Worm (Caenorhabditis elegans) whole organism, young adult: Measurements from ENCODE around the gene lgc-45.

Source experiments
- C06A6.2 ChIP-seq: fragments of 200-800 bp; sonication (Bioruptor generic); conservative IDR thresholded peaks from 2 replicates; pipeline ENCODE4 v1.3.6; 2022; ENCODE audit warnings: missing genetic modification characterization, missing compliant biosample characterization
- D2030.7 ChIP-seq: fragments of 200-800 bp; sonication (Bioruptor generic); IDR thresholded peaks from 2 replicates; pipeline ENCODE4 v1.3.6; 2022; ENCODE audit warnings: missing genetic modification reagents, missing genetic modification characterization, missing compliant biosample characterization
- F10E7.11 ChIP-seq: sonication (generic microtip); optimal IDR thresholded peaks from 2 replicates; lab custom pipeline; 2017; ENCODE audit warnings: mild to moderate bottlenecking, missing genetic modification characterization, moderate library complexity, missing compliant biosample characterization
- F23B12.7 ChIP-seq: sonication (generic microtip); optimal IDR thresholded peaks from 2 replicates; lab custom pipeline; 2017; ENCODE audit warnings: missing genetic modification characterization, mild to moderate bottlenecking, missing compliant biosample characterization, antibody characterized with exemption, moderate library complexity; ENCODE audit not compliant: insufficient read depth
- F33H1.4 ChIP-seq: fragments of 200-800 bp; sonication (Bioruptor generic); IDR thresholded peaks from 2 replicates; pipeline ENCODE4 v1.3.6; 2022; ENCODE audit warnings: missing genetic modification reagents, missing genetic modification characterization, missing compliant biosample characterization
- F52B5.7 ChIP-seq: sonication (generic microtip); optimal IDR thresholded peaks from 2 replicates; lab custom pipeline; 2016; ENCODE audit warnings: mild to moderate bottlenecking, missing genetic modification characterization, missing compliant biosample characterization
- F55B11.4 ChIP-seq: sonication (generic microtip); optimal IDR thresholded peaks from 2 replicates; lab custom pipeline; 2016; ENCODE audit warnings: missing compliant biosample characterization, missing genetic modification characterization, borderline replicate concordance; ENCODE audit not compliant: insufficient read depth
- Y53F4B.3 ChIP-seq: fragments of 200-800 bp; sonication (Bioruptor generic); IDR thresholded peaks from 2 replicates; pipeline ENCODE4 v1.3.6; 2022; ENCODE audit warnings: missing genetic modification reagents, missing genetic modification characterization, missing compliant biosample characterization
- Y53G8AR.9 ChIP-seq: fragments of 200-800 bp; sonication (Bioruptor generic); conservative IDR thresholded peaks from 2 replicates; pipeline ENCODE4 v1.3.6; 2022; ENCODE audit warnings: missing genetic modification reagents, missing genetic modification characterization, missing compliant biosample characterization
- Y56A3A.18 ChIP-seq: fragments of 200-800 bp; sonication (Bioruptor generic); IDR thresholded peaks from 2 replicates; pipeline ENCODE4 v1.3.6; 2022; ENCODE audit warnings: missing genetic modification reagents, missing genetic modification characterization, missing compliant biosample characterization
- Y95B8A.8 ChIP-seq: fragments of 200-800 bp; sonication (Bioruptor generic); IDR thresholded peaks from 2 replicates; pipeline ENCODE4 v1.3.6; 2022; ENCODE audit warnings: missing genetic modification reagents, missing genetic modification characterization, missing compliant biosample characterization
- akir-1 ChIP-seq: fragments of 200-800 bp; sonication (Bioruptor generic); optimal IDR thresholded peaks from 2 replicates; lab custom pipeline; 2018; ENCODE audit warnings: mild to moderate bottlenecking, missing genetic modification characterization, moderate library complexity, missing compliant biosample characterization
- ama-1 ChIP-seq, 3 experiments: fragments of 150-350 bp in 1 of 3; sonication (generic microtip) in 2 of 3; optimal IDR thresholded peaks; 2 replicates each; lab custom pipeline; 2014 to 2018; ENCODE audit warnings: missing biosample characterization in 2 of 3, missing genetic modification characterization in 2 of 3, missing genetic modification reagents in 2 of 3
- aptf-3 ChIP-seq: fragments of 200-800 bp; sonication (Bioruptor generic); IDR thresholded peaks from 2 replicates; pipeline ENCODE4 v1.3.6; 2022; ENCODE audit warnings: missing genetic modification characterization, missing compliant biosample characterization
- athp-1 ChIP-seq: sonication (generic microtip); optimal IDR thresholded peaks from 2 replicates; lab custom pipeline; 2017; ENCODE audit warnings: mild to moderate bottlenecking, missing genetic modification characterization, missing compliant biosample characterization
- attf-6 ChIP-seq: fragments of 200-800 bp; sonication (Bioruptor generic); IDR thresholded peaks from 2 replicates; pipeline ENCODE4 v1.3.6; 2022; ENCODE audit warnings: missing genetic modification reagents, missing genetic modification characterization, missing compliant biosample characterization
- bed-2 ChIP-seq: fragments of 200-800 bp; sonication (Bioruptor generic); IDR thresholded peaks from 2 replicates; pipeline ENCODE4 v1.3.6; 2022; ENCODE audit warnings: missing genetic modification reagents, missing genetic modification characterization, missing compliant biosample characterization
- cebp-2 ChIP-seq: fragments of 200-800 bp; sonication (Bioruptor generic); IDR thresholded peaks from 2 replicates; pipeline ENCODE4 v1.3.6; 2022; ENCODE audit warnings: missing genetic modification characterization, missing compliant biosample characterization
- ceh-40 ChIP-seq: fragments of 200-800 bp; sonication (Bioruptor generic); IDR thresholded peaks from 2 replicates; pipeline ENCODE4 v1.3.6; 2022; ENCODE audit warnings: missing genetic modification characterization, missing compliant biosample characterization
- ceh-91 ChIP-seq: fragments of 200-800 bp; sonication (Bioruptor generic); IDR thresholded peaks from 2 replicates; pipeline ENCODE4 v1.3.6; 2022; ENCODE audit warnings: missing genetic modification reagents, missing genetic modification characterization, missing compliant biosample characterization
- chd-7 ChIP-seq: sonication (generic microtip); optimal IDR thresholded peaks from 2 replicates; lab custom pipeline; 2016; ENCODE audit warnings: mild to moderate bottlenecking, missing genetic modification characterization, moderate library complexity, missing compliant biosample characterization
- dpff-1 ChIP-seq: sonication (generic microtip); optimal IDR thresholded peaks from 2 replicates; lab custom pipeline; 2017; ENCODE audit warnings: mild to moderate bottlenecking, missing genetic modification characterization, missing compliant biosample characterization
- efl-1 ChIP-seq: fragments of 150-350 bp; optimal IDR thresholded peaks from 2 replicates; lab custom pipeline; 2014; ENCODE audit warnings: missing biosample characterization, missing genetic modification reagents, missing genetic modification characterization
- egrh-3 ChIP-seq: fragments of 200-800 bp; sonication (Bioruptor generic); IDR thresholded peaks from 2 replicates; pipeline ENCODE4 v1.3.6; 2022; ENCODE audit warnings: missing genetic modification reagents, missing genetic modification characterization, missing compliant biosample characterization
- him-1 ChIP-seq: sonication (generic microtip); optimal IDR thresholded peaks from 2 replicates; lab custom pipeline; 2016; ENCODE audit warnings: missing genotype, missing genetic modification reagents, missing genetic modification characterization, missing compliant biosample characterization
- hlh-26 ChIP-seq: fragments of 200-800 bp; sonication (Bioruptor generic); conservative IDR thresholded peaks from 2 replicates; pipeline ENCODE4 v1.3.6; 2022; ENCODE audit warnings: missing genetic modification reagents, missing genetic modification characterization, missing compliant biosample characterization
- hmg-1.2 ChIP-seq: fragments of 200-800 bp; sonication (Bioruptor generic); IDR thresholded peaks from 2 replicates; pipeline ENCODE4 v1.3.6; 2022; ENCODE audit warnings: missing genetic modification reagents, missing genetic modification characterization, missing compliant biosample characterization
- hrde-1 ChIP-seq: sonication (generic microtip); optimal IDR thresholded peaks from 2 replicates; lab custom pipeline; 2016; ENCODE audit warnings: missing genetic modification characterization, mild to moderate bottlenecking, missing compliant biosample characterization, moderate library complexity, missing genotype, missing genetic modification reagents, borderline replicate concordance
- lin-26 ChIP-seq: fragments of 200-800 bp; sonication (Bioruptor generic); IDR thresholded peaks from 2 replicates; pipeline ENCODE4 v1.3.6; 2022; ENCODE audit warnings: missing genetic modification reagents, missing genetic modification characterization, missing compliant biosample characterization
- lin-40 ChIP-seq: sonication (generic microtip); optimal IDR thresholded peaks from 2 replicates; lab custom pipeline; 2016; ENCODE audit warnings: missing genetic modification characterization, mild to moderate bottlenecking, missing compliant biosample characterization, missing genotype, missing genetic modification reagents
- lsl-1 ChIP-seq: fragments of 200-800 bp; sonication (Bioruptor generic); optimal IDR thresholded peaks from 2 replicates; lab custom pipeline; 2018; ENCODE audit warnings: mild to moderate bottlenecking, missing genetic modification characterization, moderate library complexity, missing compliant biosample characterization
- madf-3 ChIP-seq: fragments of 200-800 bp; sonication (Bioruptor generic); IDR thresholded peaks from 2 replicates; pipeline ENCODE4 v1.3.6; 2022; ENCODE audit warnings: missing genetic modification reagents, missing genetic modification characterization, missing compliant biosample characterization
- madf-6 ChIP-seq: fragments of 200-800 bp; sonication (Bioruptor generic); IDR thresholded peaks from 2 replicates; pipeline ENCODE4 v1.3.6; 2022; ENCODE audit warnings: missing genetic modification reagents, missing genetic modification characterization, missing compliant biosample characterization
- madf-8 ChIP-seq: fragments of 200-800 bp; sonication (Bioruptor generic); conservative IDR thresholded peaks from 2 replicates; pipeline ENCODE4 v1.3.6; 2022; ENCODE audit warnings: missing genetic modification reagents, missing genetic modification characterization, missing compliant biosample characterization
- mes-4 ChIP-seq: sonication (generic microtip); optimal IDR thresholded peaks from 2 replicates; lab custom pipeline; 2016; ENCODE audit warnings: missing genotype, missing genetic modification characterization, missing compliant biosample characterization
- nfyb-1 ChIP-seq: fragments of 200-800 bp; sonication (Bioruptor generic); IDR thresholded peaks from 2 replicates; pipeline ENCODE4 v1.3.6; 2022; ENCODE audit warnings: missing genetic modification reagents, missing genetic modification characterization, missing compliant biosample characterization
- nhr-120 ChIP-seq: fragments of 200-800 bp; sonication (Bioruptor generic); IDR thresholded peaks from 2 replicates; pipeline ENCODE4 v1.3.6; 2022; ENCODE audit warnings: missing genetic modification characterization, missing compliant biosample characterization
- nhr-27 ChIP-seq: fragments of 200-800 bp; sonication (Bioruptor generic); optimal IDR thresholded peaks from 2 replicates; lab custom pipeline; 2018; ENCODE audit warnings: mild to moderate bottlenecking, missing genetic modification characterization, moderate library complexity, missing compliant biosample characterization
- pbrm-1 ChIP-seq: fragments of 200-800 bp; sonication (Bioruptor generic); IDR thresholded peaks from 2 replicates; pipeline ENCODE4 v1.3.6; 2022; ENCODE audit warnings: missing genetic modification reagents, missing genetic modification characterization, missing compliant biosample characterization
- rcor-1 ChIP-seq: fragments of 200-800 bp; sonication (Bioruptor generic); IDR thresholded peaks from 2 replicates; pipeline ENCODE4 v1.3.6; 2022; ENCODE audit warnings: missing genetic modification reagents, missing genetic modification characterization, missing compliant biosample characterization
- rec-8 ChIP-seq, 2 experiments: sonication (generic microtip); optimal IDR thresholded peaks; 2 replicates each; lab custom pipeline; 2016; ENCODE audit warnings: mild to moderate bottlenecking in 2 of 2, missing genetic modification characterization in 2 of 2, missing genetic modification reagents in 2 of 2, missing genotype in 2 of 2, missing biosample characterization in 1 of 2, missing compliant biosample characterization in 1 of 2, moderate library complexity in 1 of 2
- repo-1 ChIP-seq: sonication (generic microtip); optimal IDR thresholded peaks from 2 replicates; lab custom pipeline; 2017; ENCODE audit warnings: mild to moderate bottlenecking, missing genetic modification characterization, missing compliant biosample characterization
- sdz-38 ChIP-seq: sonication (generic microtip); optimal IDR thresholded peaks from 2 replicates; lab custom pipeline; 2016; ENCODE audit warnings: missing genotype, missing genetic modification characterization, missing compliant biosample characterization
- tbx-9 ChIP-seq: sonication (generic microtip); optimal IDR thresholded peaks from 2 replicates; lab custom pipeline; 2016; ENCODE audit warnings: borderline replicate concordance, missing genetic modification characterization, inconsistent platforms, missing compliant biosample characterization
- tlf-1 ChIP-seq: fragments of 200-800 bp; sonication (Bioruptor generic); optimal IDR thresholded peaks from 2 replicates; lab custom pipeline; 2018; ENCODE audit warnings: mild to moderate bottlenecking, missing genetic modification characterization, missing compliant biosample characterization
- xnd-1 ChIP-seq: sonication (generic microtip); optimal IDR thresholded peaks from 2 replicates; lab custom pipeline; 2016; ENCODE audit warnings: missing genotype, missing genetic modification reagents, missing genetic modification characterization, missing compliant biosample characterization
- ztf-25 ChIP-seq: fragments of 200-800 bp; sonication (Bioruptor generic); IDR thresholded peaks from 2 replicates; pipeline ENCODE4 v1.3.6; 2022; ENCODE audit warnings: missing genetic modification reagents, missing genetic modification characterization, missing compliant biosample characterization
- ztf-26 ChIP-seq: sonication (generic microtip); optimal IDR thresholded peaks from 2 replicates; lab custom pipeline; 2017; ENCODE audit warnings: missing genetic modification characterization, missing compliant biosample characterization
- ztf-3 ChIP-seq: fragments of 200-800 bp; sonication (Bioruptor generic); optimal IDR thresholded peaks from 2 replicates; lab custom pipeline; 2018; ENCODE audit warnings: mild to moderate bottlenecking, missing genetic modification characterization, missing compliant biosample characterization

lgc-45 gene

ce11 chrII:3546381-3546931 lies 10.8 kb upstream of the lgc-45 start, which contains the start of gene apd-3 (continued):
- no peak for TF ChIP-seq hlh-26
- TF ChIP-seq rcor-1 (GFP tag; lab: Robert Waterston, UW) = no peak
- no peak for TF ChIP-seq Y56A3A.18 (GFP tag; lab: Robert Waterston, UW)
- TF ChIP-seq him-1 (tag; lab: Kevin White, UChicago) = no peak
- no peak for TF ChIP-seq lin-26 (GFP tag; lab: Robert Waterston, UW)
- TF ChIP-seq C06A6.2 = no peak
- TF ChIP-seq hrde-1 = no peak
- peak; percentile 95 for TF ChIP-seq madf-6 (GFP tag; lab: Robert Waterston, UW)
- no peak for TF ChIP-seq cebp-2 (GFP tag; lab: Robert Waterston, UW)
- no peak for TF ChIP-seq bed-2 (GFP tag; lab: Robert Waterston, UW)
- TF ChIP-seq lsl-1 (GFP tag; lab: Kevin White, UChicago) = peak; percentile 98
- no peak for TF ChIP-seq dpff-1 (tag; lab: Kevin White, UChicago)
- no peak for TF ChIP-seq F23B12.7 (tag; lab: Kevin White, UChicago)
- TF ChIP-seq nfyb-1 (GFP tag; lab: Robert Waterston, UW) = no peak
- TF ChIP-seq ztf-3 = no peak
- no peak for TF ChIP-seq Y95B8A.8 (GFP tag; lab: Robert Waterston, UW)
- peak; percentile 58 for TF ChIP-seq D2030.7
- TF ChIP-seq Y53G8AR.9 = no peak
- TF ChIP-seq F52B5.7 (tag; lab: Kevin White, UChicago) = no peak
- no peak for TF ChIP-seq aptf-3
- no peak for TF ChIP-seq tbx-9
- no peak for TF ChIP-seq mes-4 (tag; lab: Kevin White, UChicago)
- no peak for TF ChIP-seq attf-6
- TF ChIP-seq F10E7.11 = no peak
- TF ChIP-seq egrh-3 = no peak
- no peak for TF ChIP-seq nhr-27 (tag; lab: Kevin White, UChicago)
- TF ChIP-seq madf-3 = no peak
- TF ChIP-seq repo-1 = no peak
- no peak for TF ChIP-seq hmg-1.2 (GFP tag; lab: Robert Waterston, UW)
- TF ChIP-seq xnd-1 (tag; lab: Kevin White, UChicago) = peak; percentile 97
- no peak for TF ChIP-seq sdz-38
- peak; percentile 93 for TF ChIP-seq F33H1.4 (GFP tag; lab: Robert Waterston, UW)
- no peak for TF ChIP-seq tlf-1 (GFP tag; lab: Kevin White, UChicago)
- TF ChIP-seq pbrm-1 (GFP tag; lab: Robert Waterston, UW) = no peak
- no peak for TF ChIP-seq ceh-40
- no peak for TF ChIP-seq athp-1
- TF ChIP-seq ama-1 (optimal IDR thresholded peaks at IDR 0.05; lab: Kevin White, UChicago) = no peak
- TF ChIP-seq ama-1 (GFP tag; optimal IDR thresholded peaks at IDR 0.05; lab: Kevin White, UChicago) = no peak
- TF ChIP-seq chd-7 (tag; lab: Kevin White, UChicago) = no peak
- TF ChIP-seq lin-40 (tag; lab: Kevin White, UChicago) = no peak
- TF ChIP-seq ztf-25 (GFP tag; lab: Robert Waterston, UW) = no peak
- peak; percentile 27 for TF ChIP-seq efl-1 (GFP tag; lab: Kevin White, UChicago)
- TF ChIP-seq ceh-91 (GFP tag; lab: Robert Waterston, UW) = 0 out of 2 replicates have a peak, but pooled peaks have one; percentile 38
- no peak for TF ChIP-seq nhr-120 (GFP tag; lab: Robert Waterston, UW)
- no peak for TF ChIP-seq ztf-26 (tag; lab: Kevin White, UChicago)
- no peak for TF ChIP-seq Y53F4B.3 (GFP tag; lab: Robert Waterston, UW)
- no peak for TF ChIP-seq akir-1
- peak; percentile 82 for TF ChIP-seq madf-8 (GFP tag; lab: Robert Waterston, UW)
- TF ChIP-seq rec-8 (tag; optimal IDR thresholded peaks at IDR 0.05; lab: Kevin White, UChicago) = no peak
- TF ChIP-seq F55B11.4 = no peak
